Fruit fly (Drosophila melanogaster) whole organism, embryonic: Measurements from ENCODE around the gene CG7272.
A peak's percentile ranks its signal among the peaks of the same experiment; 100 is the strongest.

Experiments
- Blimp-1 ChIP-seq: fragments of 200-800 bp; sonication (Bioruptor generic); optimal IDR thresholded peaks from 3 replicates; lab custom pipeline; 2018; ENCODE audit warnings: missing biosample characterization, missing genetic modification characterization, mild to moderate bottlenecking, moderate library complexity, missing genetic modification reagents
- CG12071 ChIP-seq: fragments of 200-800 bp; sonication (Bioruptor generic); optimal IDR thresholded peaks from 3 replicates; lab custom pipeline; 2018; ENCODE audit warnings: missing biosample characterization, mild to moderate bottlenecking, missing genetic modification characterization
- CG13624 ChIP-seq: fragments of 200-800 bp; sonication (Bioruptor generic); optimal IDR thresholded peaks from 2 replicates; lab custom pipeline; 2016; ENCODE audit warnings: missing biosample characterization, missing genetic modification characterization
- CG17385 ChIP-seq: fragments of 200-800 bp; sonication (Bioruptor generic); optimal IDR thresholded peaks from 3 replicates; lab custom pipeline; 2018; ENCODE audit warnings: missing biosample characterization, mild to moderate bottlenecking, missing genetic modification characterization
- CG2120 ChIP-seq: fragments of 200-800 bp; sonication (Bioruptor generic); optimal IDR thresholded peaks from 3 replicates; lab custom pipeline; 2016; ENCODE audit warnings: missing biosample characterization, missing genetic modification characterization
- CG31441 ChIP-seq: fragments of 200-800 bp; sonication (Bioruptor generic); IDR thresholded peaks from 2 replicates; pipeline ENCODE4 v1.3.6; 2022; ENCODE audit warnings: missing biosample characterization, missing genetic modification characterization
- CG32772 ChIP-seq: fragments of 200-800 bp; sonication (Bioruptor generic); IDR thresholded peaks from 2 replicates; pipeline ENCODE4 v1.3.6; 2022; ENCODE audit warnings: missing biosample characterization, missing genetic modification characterization
- CG34224 ChIP-seq: fragments of 200-800 bp; sonication (Bioruptor generic); IDR thresholded peaks from 3 replicates; pipeline ENCODE4 v1.3.6; 2022; ENCODE audit warnings: missing biosample characterization, missing genetic modification characterization; ENCODE audit not compliant: partially characterized antibody
- CG3847 ChIP-seq: fragments of 200-800 bp; sonication (Bioruptor generic); IDR thresholded peaks from 2 replicates; pipeline ENCODE4 v1.3.6; 2022; ENCODE audit warnings: missing biosample characterization, missing genetic modification characterization
- CG42726 ChIP-seq: fragments of 200-800 bp; sonication (Bioruptor generic); IDR thresholded peaks from 2 replicates; pipeline ENCODE4 v1.3.6; 2022; ENCODE audit warnings: missing biosample characterization, missing genetic modification characterization; ENCODE audit not compliant: partially characterized antibody
- CG8944 ChIP-seq: fragments of 200-800 bp; sonication (Bioruptor generic); optimal IDR thresholded peaks from 3 replicates; lab custom pipeline; 2016; ENCODE audit warnings: missing biosample characterization, missing genetic modification characterization
- Ets65A ChIP-seq: fragments of 200-800 bp; sonication (Bioruptor generic); peaks from one replicate; lab custom pipeline; 2016; ENCODE audit warnings: missing biosample characterization, missing genetic modification characterization
- Ets97D ChIP-seq: fragments of 200-800 bp; sonication (Bioruptor generic); optimal IDR thresholded peaks from 3 replicates; lab custom pipeline; 2016; ENCODE audit warnings: missing biosample characterization, missing genetic modification characterization
- Hsf ChIP-seq: fragments of 200-800 bp; sonication (Bioruptor generic); optimal IDR thresholded peaks from 3 replicates; lab custom pipeline; 2016; ENCODE audit warnings: missing biosample characterization, missing genetic modification characterization
- Med ChIP-seq: fragments of 200-800 bp; sonication (Bioruptor generic); peaks from one replicate; lab custom pipeline; 2016; ENCODE audit warnings: missing biosample characterization, missing genetic modification characterization, mild to moderate bottlenecking, inconsistent platforms, moderate library complexity
- Pdp1 ChIP-seq, 2 experiments: fragments of 200-800 bp; sonication (Bioruptor generic); optimal IDR thresholded peaks; 3 replicates each; lab custom pipeline; 2016; ENCODE audit warnings: missing biosample characterization in 2 of 2, missing genetic modification characterization in 2 of 2, mild to moderate bottlenecking in 1 of 2, moderate library complexity in 1 of 2
- Sry-δ ChIP-seq: fragments of 200-800 bp; sonication (Bioruptor generic); optimal IDR thresholded peaks from 2 replicates; lab custom pipeline; 2016; ENCODE audit warnings: missing biosample characterization, missing genetic modification characterization
- Trl ChIP-seq, 3 experiments: fragments of >200 bp in 2 of 3; fragments of 200-800 bp in 1 of 3; sonication (Bioruptor generic) in 1 of 3; optimal IDR thresholded peaks; 2 replicates in 1 of 3; 3 replicates in 2 of 3; lab custom pipeline; 2016 to 2017; ENCODE audit warnings: missing biosample characterization in 1 of 3, missing genetic modification characterization in 1 of 3
- Vsx1 ChIP-seq: fragments of 200-800 bp; sonication (Bioruptor generic); optimal IDR thresholded peaks from 2 replicates; lab custom pipeline; 2017; ENCODE audit warnings: missing biosample characterization, mild to moderate bottlenecking, missing genetic modification characterization, missing genetic modification reagents
- abd-A ChIP-seq: fragments of 200-800 bp; sonication (Bioruptor generic); optimal IDR thresholded peaks from 3 replicates; lab custom pipeline; 2019; ENCODE audit warnings: missing biosample characterization, mild to moderate bottlenecking, missing genetic modification characterization, moderate library complexity
- al ChIP-seq: fragments of 200-800 bp; sonication (Bioruptor generic); IDR thresholded peaks from 2 replicates; pipeline ENCODE4 v1.3.6; 2022; ENCODE audit warnings: missing biosample characterization, missing genetic modification characterization
- cwo ChIP-seq: fragments of 200-800 bp; sonication (Bioruptor generic); optimal IDR thresholded peaks from 3 replicates; lab custom pipeline; 2017; ENCODE audit warnings: missing biosample characterization, missing genetic modification characterization, mild to moderate bottlenecking, moderate library complexity, missing genetic modification reagents
- esg ChIP-seq: fragments of 200-800 bp; sonication (Bioruptor generic); conservative IDR thresholded peaks from 2 replicates; pipeline ENCODE4 v1.3.6; 2022; ENCODE audit warnings: missing biosample characterization, missing genetic modification characterization
- ewg ChIP-seq: fragments of 200-800 bp; sonication (Bioruptor generic); optimal IDR thresholded peaks from 3 replicates; lab custom pipeline; 2017; ENCODE audit warnings: mild to moderate bottlenecking, missing biosample characterization, missing genetic modification reagents, missing genetic modification characterization
- fd3F ChIP-seq: fragments of 200-800 bp; sonication (Bioruptor generic); optimal IDR thresholded peaks from 2 replicates; lab custom pipeline; 2018; ENCODE audit warnings: missing biosample characterization, mild to moderate bottlenecking, missing genetic modification characterization, moderate library complexity
- grn ChIP-seq: fragments of 200-800 bp; sonication (Bioruptor generic); optimal IDR thresholded peaks from 3 replicates; lab custom pipeline; 2017; ENCODE audit warnings: missing biosample characterization, missing genetic modification characterization
- jumu ChIP-seq: fragments of 200-800 bp; sonication (Bioruptor generic); optimal IDR thresholded peaks from 3 replicates; lab custom pipeline; 2016; ENCODE audit warnings: missing biosample characterization, missing genetic modification characterization
- kni ChIP-seq: fragments of 200-800 bp; sonication (Bioruptor generic); optimal IDR thresholded peaks from 3 replicates; lab custom pipeline; 2017; ENCODE audit warnings: mild to moderate bottlenecking, missing biosample characterization, missing genetic modification reagents, missing genetic modification characterization
- mirr ChIP-seq: fragments of 200-800 bp; sonication (Bioruptor generic); optimal IDR thresholded peaks from 3 replicates; lab custom pipeline; 2018; ENCODE audit warnings: missing biosample characterization, mild to moderate bottlenecking, missing genetic modification characterization
- odd ChIP-seq: fragments of 200-800 bp; sonication (Bioruptor generic); optimal IDR thresholded peaks from 2 replicates; lab custom pipeline; 2017; ENCODE audit warnings: missing biosample characterization, mild to moderate bottlenecking, missing genetic modification characterization
- org-1 ChIP-seq: fragments of 200-800 bp; sonication (Bioruptor generic); optimal IDR thresholded peaks from 2 replicates; lab custom pipeline; 2017; ENCODE audit warnings: missing biosample characterization, missing genetic modification characterization
- ranshi ChIP-seq: fragments of 200-800 bp; sonication (Bioruptor generic); IDR thresholded peaks from 2 replicates; pipeline ENCODE4 v1.3.6; 2022; ENCODE audit warnings: missing biosample characterization, missing genetic modification characterization
- repo ChIP-seq: fragments of 200-800 bp; sonication (Bioruptor generic); optimal IDR thresholded peaks from 2 replicates; lab custom pipeline; 2016; ENCODE audit warnings: missing biosample characterization, missing genetic modification characterization
- salm ChIP-seq: fragments of 200-800 bp; sonication (Bioruptor generic); optimal IDR thresholded peaks from 2 replicates; lab custom pipeline; 2018; ENCODE audit warnings: missing biosample characterization, mild to moderate bottlenecking, missing genetic modification characterization
- scrt ChIP-seq: fragments of 200-800 bp; sonication (Bioruptor generic); optimal IDR thresholded peaks from 2 replicates; lab custom pipeline; 2018; ENCODE audit warnings: missing biosample characterization, mild to moderate bottlenecking, missing genetic modification characterization, moderate library complexity
- sens ChIP-seq: fragments of 200-800 bp; sonication (Bioruptor generic); peaks from one replicate; lab custom pipeline; 2016; ENCODE audit warnings: missing biosample characterization, missing genetic modification characterization
- sqz ChIP-seq: fragments of 200-800 bp; sonication (Bioruptor generic); optimal IDR thresholded peaks from 3 replicates; lab custom pipeline; 2018; ENCODE audit warnings: missing biosample characterization, mild to moderate bottlenecking, missing genetic modification characterization
- sug ChIP-seq: fragments of 200-800 bp; optimal IDR thresholded peaks from 2 replicates; lab custom pipeline; 2019; ENCODE audit warnings: missing biosample characterization, mild to moderate bottlenecking, missing genetic modification characterization, moderate library complexity
- unc-4 ChIP-seq: fragments of 200-800 bp; sonication (Bioruptor generic); IDR thresholded peaks from 2 replicates; pipeline ENCODE4 v1.3.6; 2022; ENCODE audit warnings: missing biosample characterization, missing genetic modification characterization; ENCODE audit not compliant: partially characterized antibody
- zen ChIP-seq: fragments of 200-800 bp; sonication (Bioruptor generic); optimal IDR thresholded peaks from 3 replicates; lab custom pipeline; 2018; ENCODE audit warnings: missing biosample characterization, mild to moderate bottlenecking, missing genetic modification characterization, moderate library complexity

The CG7272 gene

DNA sequence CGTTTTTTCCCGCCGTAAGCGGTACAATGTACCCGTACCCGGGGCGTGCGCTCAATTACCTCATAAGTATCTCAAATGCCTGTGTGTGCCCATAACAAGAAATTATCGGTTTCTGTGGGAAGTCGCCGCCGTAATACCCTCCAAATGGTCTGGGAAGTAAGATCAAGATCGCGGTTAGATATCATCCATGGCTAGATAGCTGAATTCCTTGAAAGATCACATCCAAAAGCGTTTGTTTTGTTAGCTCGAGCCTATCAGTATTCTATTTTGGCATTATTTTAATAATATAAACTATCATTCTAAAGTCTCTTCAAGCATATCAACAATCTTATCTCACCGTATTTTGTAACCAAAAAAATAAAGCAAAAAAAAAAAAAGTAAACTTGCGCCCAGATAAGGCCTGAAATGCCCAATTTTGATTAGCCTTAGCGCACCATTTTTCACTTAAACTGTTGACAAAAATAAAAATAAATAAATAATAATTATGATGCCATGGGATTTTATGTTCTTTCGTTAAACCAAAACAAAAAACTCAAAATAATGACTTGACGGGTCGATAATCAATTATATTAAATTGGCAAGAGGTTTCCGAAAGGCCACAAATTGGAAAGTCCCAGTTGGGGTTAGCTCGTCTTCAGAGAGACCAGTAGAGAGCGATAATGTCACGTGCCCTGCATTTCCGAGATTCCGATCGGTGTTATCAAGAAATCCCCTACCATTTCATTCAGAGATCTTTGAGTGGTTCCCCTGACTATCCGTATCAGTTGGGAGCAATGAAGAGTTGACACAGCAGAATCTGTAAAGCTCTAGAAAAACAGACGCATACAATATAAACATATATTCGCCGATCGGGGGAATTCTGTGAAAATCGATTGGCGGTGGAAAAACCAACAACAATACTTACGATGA lies 38.1 kb downstream of the CG7272 start (continued):
- TF ChIP-seq CG17385 (no peak), Ets65A (GFP tag; lab: Kevin White, UChicago) (peak; percentile 40), Vsx1 (peak; percentile 55), grn (GFP tag; lab: Kevin White, UChicago) (peak; percentile 86), mirr (peak; percentile 41), cwo (GFP tag; lab: Kevin White, UChicago) (peak; percentile 84)
- TF ChIP-seq, all 482 proteins: peak for 26

DNA sequence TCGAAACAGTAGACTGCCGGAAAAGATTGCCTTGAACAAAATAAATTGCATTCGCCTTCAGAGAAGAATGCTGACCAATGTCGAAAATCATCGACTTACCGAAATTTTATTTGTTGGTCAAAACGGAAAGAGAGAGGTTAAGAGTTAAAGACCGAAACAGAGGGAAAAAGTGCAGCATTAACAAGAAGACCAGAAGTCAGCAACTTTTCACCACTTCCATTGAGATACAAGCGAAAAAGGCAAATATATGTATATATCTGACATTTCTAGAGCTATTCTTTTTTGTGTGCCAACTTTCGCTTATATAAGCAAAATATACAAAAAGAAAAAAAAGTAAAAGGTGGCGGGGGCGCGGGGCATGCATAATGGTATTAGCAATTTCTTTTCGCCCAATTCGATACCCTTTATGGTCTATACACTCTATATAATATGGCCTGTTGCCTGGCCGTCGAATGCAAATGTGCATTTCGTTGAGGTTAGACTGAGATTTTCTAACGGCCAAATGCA lies 39.2 kb downstream of the CG7272 start:
- TF ChIP-seq Sry-δ: no peak
- no peak for TF ChIP-seq CG8944 (GFP tag; lab: Kevin White, UChicago)
- no peak for TF ChIP-seq org-1
- peak; percentile 12 for TF ChIP-seq Blimp-1
- no peak for TF ChIP-seq CG12071 (GFP tag; lab: Kevin White, UChicago)
- no peak for TF ChIP-seq al (GFP tag; lab: Robert Waterston, UW)
- peak; percentile 8 for TF ChIP-seq Med (GFP tag; lab: Kevin White, UChicago)
- TF ChIP-seq CG3847: no peak
- no peak for TF ChIP-seq CG13624
- TF ChIP-seq Ets65A (GFP tag; lab: Kevin White, UChicago): no peak
- no peak for TF ChIP-seq unc-4
- no peak for TF ChIP-seq esg (GFP tag; lab: Robert Waterston, UW)
- peak in 1 of 2 experiments; percentile 53 for TF ChIP-seq Pdp1 (GFP tag; optimal IDR thresholded peaks at IDR 0.05; lab: Kevin White, UChicago)
- peak; percentile 53 for TF ChIP-seq sens (GFP tag; lab: Kevin White, UChicago)
- TF ChIP-seq CG17385: no peak
- peak; percentile 12 for TF ChIP-seq kni
- no peak for TF ChIP-seq CG42726 (GFP tag; lab: Robert Waterston, UW)
- TF ChIP-seq salm (tag; lab: Kevin White, UChicago): no peak
- TF ChIP-seq CG2120 (GFP tag; lab: Kevin White, UChicago): no peak
- TF ChIP-seq Ets97D (GFP tag; lab: Kevin White, UChicago): no peak

DNA sequence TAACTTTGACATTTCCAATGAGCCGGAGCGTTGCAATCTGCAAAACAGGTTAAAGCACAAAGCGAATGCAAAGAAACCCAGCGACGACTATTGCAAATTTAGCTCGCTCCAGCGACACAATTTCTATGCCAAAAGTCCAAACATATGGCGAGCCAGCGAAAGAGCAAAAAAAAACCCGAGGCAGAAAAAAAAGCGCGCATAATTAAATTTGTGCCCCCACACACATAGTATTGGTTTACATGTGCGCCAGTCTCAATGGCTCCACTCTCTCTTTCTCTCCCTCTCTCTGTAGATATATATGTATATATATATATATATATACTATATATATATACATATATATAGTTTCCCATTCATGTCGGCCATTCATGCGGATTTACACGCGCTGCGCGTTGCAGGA lies 39.9 kb downstream of the CG7272 start:
- TF ChIP-seq ewg (GFP tag; lab: Kevin White, UChicago) (peak; percentile 38), CG32772 (0 out of 2 replicates have a peak, but pooled peaks have one; percentile 23), Trl (optimal IDR thresholded peaks at IDR 0.05; lab: Kevin White, UChicago) (peak; percentile 18 to 50), Trl (GFP tag; optimal IDR thresholded peaks at IDR 0.05; lab: Kevin White, UChicago) (no peak), ranshi (GFP tag; lab: Robert Waterston, UW) (no peak), Hsf (GFP tag; lab: Kevin White, UChicago) (no peak), jumu (GFP tag; lab: Kevin White, UChicago) (no peak), sqz (GFP tag; lab: Kevin White, UChicago) (peak; percentile 66), sug (tag; lab: Kevin White, UChicago) (no peak)
- TF ChIP-seq, all 482 proteins: peak for 4

DNA sequence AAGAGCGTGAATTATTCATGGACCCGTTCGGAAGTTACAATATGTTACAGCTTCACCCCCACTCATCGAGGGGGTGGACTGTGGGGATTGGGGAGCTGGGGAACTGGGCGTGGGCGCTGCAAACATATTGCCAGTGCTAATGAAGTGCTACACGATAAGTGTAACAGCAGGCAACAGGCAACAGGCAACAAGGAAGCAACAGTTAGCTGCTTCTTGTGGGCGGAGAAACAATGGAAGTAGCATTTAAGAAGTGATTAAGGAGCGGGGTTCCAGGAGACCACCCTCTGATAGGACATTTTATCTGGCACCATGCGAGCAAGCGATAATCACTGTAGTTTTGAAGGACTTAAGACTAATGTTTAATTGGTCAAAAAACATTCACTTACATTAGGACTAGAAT lies 40.5 kb downstream of the CG7272 start:
- TF ChIP-seq repo (GFP tag; lab: Kevin White, UChicago) (no peak), CG34224 (GFP tag; lab: Robert Waterston, UW) (no peak), scrt (GFP tag; lab: Kevin White, UChicago) (peak; percentile 94), CG31441 (no peak), odd (no peak), abd-A (tag; lab: Kevin White, UChicago) (peak; percentile 40), zen (tag; lab: Kevin White, UChicago) (peak; percentile 51), fd3F (GFP tag; lab: Kevin White, UChicago) (no peak)
- TF ChIP-seq, all 482 proteins: peak for 3
